Fruit fly (Drosophila melanogaster): Measurements from ENCODE around the gene spi.

Gene spi

DNA sequence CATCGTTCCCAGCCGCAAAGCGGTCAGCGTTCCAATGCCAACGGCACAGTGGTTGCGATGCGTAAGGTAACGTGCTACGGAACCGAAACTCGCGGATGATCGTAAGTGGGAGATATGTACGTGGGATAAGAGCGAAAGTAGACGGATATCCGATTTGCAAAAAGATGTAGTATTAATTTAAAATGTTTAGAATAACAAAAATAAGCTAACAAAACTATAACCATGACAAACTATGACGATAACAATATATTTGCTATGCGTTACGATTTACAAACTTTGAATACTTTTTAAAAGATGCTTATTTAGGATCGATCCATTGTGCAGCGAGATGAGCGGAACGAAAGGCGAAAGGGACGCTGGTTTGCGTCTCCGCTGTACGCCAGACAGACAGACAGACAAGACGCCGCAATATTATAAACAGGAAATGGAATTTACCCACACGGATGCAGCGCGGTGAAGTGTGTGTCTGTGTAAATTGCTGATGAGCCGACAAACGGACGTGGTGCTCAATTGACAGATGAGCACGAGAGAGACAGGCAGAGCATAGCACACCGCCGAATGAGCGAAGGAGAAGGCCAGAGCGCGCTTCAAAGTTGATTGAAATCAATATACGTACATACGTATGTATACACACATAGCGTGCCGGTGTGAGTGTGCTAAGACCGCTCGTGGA lies 1.4 kb downstream of the spi start (continued):
- TF ChIP-seq Bteb2 (GFP tag; optimal IDR thresholded peaks at IDR 0.05): peak; percentile 97
- TF ChIP-seq CG14667 (GFP tag; IDR thresholded peaks at IDR 0.05): peak; percentile 87
- peak; percentile 87 for TF ChIP-seq z (GFP tag; IDR thresholded peaks at IDR 0.05)
- peak; percentile 97 for TF ChIP-seq jumu (GFP tag; optimal IDR thresholded peaks at IDR 0.05)
- peak; percentile 95 for TF ChIP-seq Atf6 (GFP tag; IDR thresholded peaks at IDR 0.05)
- peak; percentile 89 for TF ChIP-seq sug (tag; optimal IDR thresholded peaks at IDR 0.05)
- TF ChIP-seq twi (tag; optimal IDR thresholded peaks at IDR 0.05): peak; percentile 88
- peak; percentile 80; the same call in 1 of the 2 replicates for TF ChIP-seq CkIIα-i1 (GFP tag; IDR thresholded peaks at IDR 0.05)
- TF ChIP-seq slou (GFP tag; optimal IDR thresholded peaks at IDR 0.05): peak; percentile 96
- peak; percentile 83 for TF ChIP-seq wdn (GFP tag; IDR thresholded peaks at IDR 0.05)
- TF ChIP-seq BEAF-32 (GFP tag; optimal IDR thresholded peaks at IDR 0.05): peak; percentile 26
- peak; percentile 93 for TF ChIP-seq pros (GFP tag; optimal IDR thresholded peaks at IDR 0.05)
- no peak for TF ChIP-seq Opbp (GFP tag; IDR thresholded peaks at IDR 0.05; ENCODE audit: partially characterized antibody)
- no peak for TF ChIP-seq HLH4C (GFP tag; IDR thresholded peaks at IDR 0.05; ENCODE audit: partially characterized antibody)
- TF ChIP-seq pb (GFP tag; optimal IDR thresholded peaks at IDR 0.05): peak; percentile 96
- peak; percentile 63 for TF ChIP-seq CG8478 (optimal IDR thresholded peaks at IDR 0.05)
- peak; percentile 72 for TF ChIP-seq B-H2 (GFP tag; optimal IDR thresholded peaks at IDR 0.05)
- peak; percentile 77 for TF ChIP-seq GATAe (GFP tag; conservative IDR thresholded peaks at IDR 0.05)
- peak; percentile 93 for TF ChIP-seq CG4730 (GFP tag; IDR thresholded peaks at IDR 0.05)
- peak; percentile 94 for TF ChIP-seq CG8388 (GFP tag; optimal IDR thresholded peaks at IDR 0.05)
- TF ChIP-seq Mad (GFP tag; optimal IDR thresholded peaks at IDR 0.05): peak; percentile 96
- peak; percentile 90 for TF ChIP-seq gsb (GFP tag; IDR thresholded peaks at IDR 0.05)
- TF ChIP-seq CG17829 (tag; optimal IDR thresholded peaks at IDR 0.05): peak; percentile 97
- TF ChIP-seq Tbp (GFP tag; optimal IDR thresholded peaks at IDR 0.05): peak; percentile 50
- peak; percentile 91 for TF ChIP-seq CG2875 (GFP tag; optimal IDR thresholded peaks at IDR 0.05)
- TF ChIP-seq cg (GFP tag; optimal IDR thresholded peaks at IDR 0.05): peak; percentile 92
- peak in 1 of 2 experiments; percentile 97 for TF ChIP-seq Eip74EF (GFP tag; optimal IDR thresholded peaks at IDR 0.05)
- TF ChIP-seq PHDP (tag; optimal IDR thresholded peaks at IDR 0.05): peak; percentile 95
- TF ChIP-seq CrebB (tag; optimal IDR thresholded peaks at IDR 0.05): peak; percentile 79
- peak; percentile 97 for TF ChIP-seq Hr3 (GFP tag; optimal IDR thresholded peaks at IDR 0.05)
- no peak for TF ChIP-seq MESR4 (GFP tag; optimal IDR thresholded peaks at IDR 0.05)
- TF ChIP-seq CG6683 (GFP tag; optimal IDR thresholded peaks at IDR 0.05): peak; percentile 86
- peak; percentile 97 to 98 for TF ChIP-seq dpn (GFP tag; optimal IDR thresholded peaks at IDR 0.05)
- peak; percentile 92 for TF ChIP-seq CG2889 (GFP tag; IDR thresholded peaks at IDR 0.05)
- peak; percentile 86 for TF ChIP-seq psq (GFP tag; optimal IDR thresholded peaks at IDR 0.05)
- peak; percentile 73 for TF ChIP-seq corto (GFP tag; optimal IDR thresholded peaks at IDR 0.05)
- TF ChIP-seq Nf-YC (tag; optimal IDR thresholded peaks at IDR 0.05): peak; percentile 89
- peak; percentile 96 for TF ChIP-seq slbo (GFP tag; IDR thresholded peaks at IDR 0.05)
- TF ChIP-seq schlank (tag; optimal IDR thresholded peaks at IDR 0.05): peak; percentile 86
- no peak for TF ChIP-seq knrl (GFP tag; IDR thresholded peaks at IDR 0.05; ENCODE audit: partially characterized antibody)
